Comparison of ENCODE assay signal across 2 worm cellular contexts in genomic region chrIII:11825654-11826053, ce11.
TF ChIP-seq lines count a peak whose summit lies in the region.

No protein-coding gene starts in this region.

TF ChIP-seq in whole organism, L2 larva, 48 proteins besides CTCF, POLR2A, EP300 and RAD21 (continued from another document):
- TF ChIP-seq fos-1 (tag; optimal IDR thresholded peaks at IDR 0.05; lab: Kevin White, UChicago) (peak; percentile 48), elt-1 (tag; optimal IDR thresholded peaks at IDR 0.05; lab: Kevin White, UChicago) (no peak), gmeb-1 (tag; optimal IDR thresholded peaks at IDR 0.05; lab: Kevin White, UChicago) (peak; percentile 35), nhr-10 (tag; optimal IDR thresholded peaks at IDR 0.05; lab: Kevin White, UChicago) (no peak), nhr-21 (tag; optimal IDR thresholded peaks at IDR 0.05; lab: Kevin White, UChicago) (no peak), C34F6.9 (tag; optimal IDR thresholded peaks at IDR 0.05; lab: Kevin White, UChicago) (peak; percentile 87), unc-39 (tag; optimal IDR thresholded peaks at IDR 0.05; lab: Kevin White, UChicago) (no peak), unc-62 (GFP tag; optimal IDR thresholded peaks at IDR 0.05; lab: Kevin White, UChicago) (no peak), R02D3.7 (tag; optimal IDR thresholded peaks at IDR 0.05; lab: Kevin White, UChicago) (no peak), crh-2 (tag; optimal IDR thresholded peaks at IDR 0.05; lab: Kevin White, UChicago) (peak; percentile 74), nhr-237 (tag; optimal IDR thresholded peaks at IDR 0.05; lab: Kevin White, UChicago) (no peak), ztf-11 (tag; optimal IDR thresholded peaks at IDR 0.05; lab: Kevin White, UChicago) (no peak), dmd-4 (tag; optimal IDR thresholded peaks at IDR 0.05; lab: Kevin White, UChicago) (no peak), nhr-11 (tag; optimal IDR thresholded peaks at IDR 0.05; lab: Kevin White, UChicago) (no peak), aly-2 (tag; optimal IDR thresholded peaks at IDR 0.05; lab: Kevin White, UChicago) (no peak), sem-4 (tag; optimal IDR thresholded peaks at IDR 0.05; lab: Kevin White, UChicago) (peak; percentile 84), skn-1 (tag; optimal IDR thresholded peaks at IDR 0.05; lab: Kevin White, UChicago) (no peak), ztf-4 (tag; optimal IDR thresholded peaks at IDR 0.05; lab: Kevin White, UChicago) (no peak), ama-1 (optimal IDR thresholded peaks at IDR 0.05; lab: Kevin White, UChicago) (no peak), unc-55 (GFP tag; optimal IDR thresholded peaks at IDR 0.05; lab: Kevin White, UChicago) (peak; percentile 85), mbf-1 (tag; optimal IDR thresholded peaks at IDR 0.05; lab: Kevin White, UChicago) (no peak), ceh-16 (tag; optimal IDR thresholded peaks at IDR 0.05; lab: Kevin White, UChicago) (no peak), blmp-1 (tag; optimal IDR thresholded peaks at IDR 0.05; lab: Kevin White, UChicago; ENCODE audit: insufficient read depth) (no peak), mab-5 (tag; optimal IDR thresholded peaks at IDR 0.05; lab: Kevin White, UChicago) (peak; percentile 22), ceh-82 (tag; optimal IDR thresholded peaks at IDR 0.05; lab: Kevin White, UChicago) (no peak)
TF ChIP-seq in whole organism, L2 larva: peak in this region for 18.

TF ChIP-seq in whole organism, L4 larva, 104 proteins besides CTCF, POLR2A, EP300 and RAD21 (continued from another document):
- TF ChIP-seq nhr-237 (tag; optimal IDR thresholded peaks at IDR 0.05; lab: Kevin White, UChicago) (no peak), unc-130 (GFP tag; optimal IDR thresholded peaks at IDR 0.05; lab: Kevin White, UChicago) (no peak), tra-1 (GFP tag; IDR thresholded peaks at IDR 0.05; lab: Robert Waterston, UW) (no peak), ceh-62 (tag; optimal IDR thresholded peaks at IDR 0.05; lab: Kevin White, UChicago) (no peak), arid-1 (GFP tag; conservative IDR thresholded peaks at IDR 0.05; lab: Robert Waterston, UW) (0 out of 2 replicates have a peak, but pooled peaks have one; percentile 42), nhr-77 (tag; optimal IDR thresholded peaks at IDR 0.05; lab: Kevin White, UChicago) (peak; percentile 36), Y5F2A.4 (GFP tag; optimal IDR thresholded peaks at IDR 0.05; lab: Kevin White, UChicago) (no peak), T20F7.1 (GFP tag; optimal IDR thresholded peaks at IDR 0.05; lab: Kevin White, UChicago) (no peak), lin-13 (GFP tag; optimal IDR thresholded peaks at IDR 0.05; lab: Kevin White, UChicago) (peak; percentile 76), php-3 (GFP tag; IDR thresholded peaks at IDR 0.05; lab: Robert Waterston, UW) (no peak), snpc-4 (tag; optimal IDR thresholded peaks at IDR 0.05; lab: Kevin White, UChicago) (no peak), lin-1 (GFP tag; IDR thresholded peaks at IDR 0.05; lab: Robert Waterston, UW) (no peak), unc-62 (GFP tag; optimal IDR thresholded peaks at IDR 0.05 in 1 of 2; lab: Kevin White, UChicago) (no peak), unc-62 (tag; optimal IDR thresholded peaks at IDR 0.05; lab: Kevin White, UChicago) (no peak), egl-27 (tag; optimal IDR thresholded peaks at IDR 0.05; lab: Kevin White, UChicago) (no peak), aly-2 (tag; optimal IDR thresholded peaks at IDR 0.05; lab: Kevin White, UChicago) (no peak), ama-1 (optimal IDR thresholded peaks at IDR 0.05; lab: Kevin White, UChicago) (no peak), madf-5 (GFP tag; IDR thresholded peaks at IDR 0.05; lab: Robert Waterston, UW) (no peak), mxl-2 (GFP tag; conservative IDR thresholded peaks at IDR 0.05; lab: Robert Waterston, UW) (no peak), skn-1 (tag; optimal IDR thresholded peaks at IDR 0.05; lab: Kevin White, UChicago) (no peak), attf-4 (tag; optimal IDR thresholded peaks at IDR 0.05; lab: Kevin White, UChicago) (no peak), nhr-41 (GFP tag; IDR thresholded peaks at IDR 0.05; lab: Robert Waterston, UW) (no peak), hlh-30 (tag; optimal IDR thresholded peaks at IDR 0.05; lab: Kevin White, UChicago; ENCODE audit: insufficient read depth) (peak; percentile 94), daf-8 (GFP tag; IDR thresholded peaks at IDR 0.05; lab: Robert Waterston, UW) (no peak), zip-11 (GFP tag; IDR thresholded peaks at IDR 0.05; lab: Robert Waterston, UW) (no peak), jun-1 (tag; optimal IDR thresholded peaks at IDR 0.05; lab: Kevin White, UChicago) (no peak), lsy-2 (tag; optimal IDR thresholded peaks at IDR 0.05; lab: Kevin White, UChicago) (peak in 1 of 2 experiments; percentile 87), Y75B8A.6 (GFP tag; IDR thresholded peaks at IDR 0.05; lab: Robert Waterston, UW) (no peak), lir-3 (tag; optimal IDR thresholded peaks at IDR 0.05; lab: Kevin White, UChicago) (no peak), ceh-82 (tag; optimal IDR thresholded peaks at IDR 0.05; lab: Kevin White, UChicago) (no peak), duxl-1 (tag; optimal IDR thresholded peaks at IDR 0.05; lab: Kevin White, UChicago; ENCODE audit: poor library complexity) (no peak), unc-39 (tag; optimal IDR thresholded peaks at IDR 0.05; lab: Kevin White, UChicago) (no peak), zip-2 (tag; optimal IDR thresholded peaks at IDR 0.05; lab: Kevin White, UChicago) (no peak), fkh-10 (GFP tag; optimal IDR thresholded peaks at IDR 0.05; lab: Kevin White, UChicago) (no peak), ceh-32 (tag; optimal IDR thresholded peaks at IDR 0.05; lab: Kevin White, UChicago; ENCODE audit: poor library complexity) (no peak), daf-16 (GFP tag; optimal IDR thresholded peaks at IDR 0.05; lab: Kevin White, UChicago) (no peak), daf-16 (tag; optimal IDR thresholded peaks at IDR 0.05; lab: Kevin White, UChicago) (peak; percentile 17), mxl-3 (GFP tag; optimal IDR thresholded peaks at IDR 0.05; lab: Kevin White, UChicago) (peak; percentile 91), hmg-1.1 (GFP tag; IDR thresholded peaks at IDR 0.05; lab: Robert Waterston, UW) (peak; percentile 49), nhr-48 (tag; optimal IDR thresholded peaks at IDR 0.05; lab: Kevin White, UChicago) (no peak), R02D3.7 (tag; optimal IDR thresholded peaks at IDR 0.05; lab: Kevin White, UChicago) (no peak), ceh-44 (GFP tag; IDR thresholded peaks at IDR 0.05; lab: Robert Waterston, UW) (no peak), nhr-111 (GFP tag; optimal IDR thresholded peaks at IDR 0.05; lab: Kevin White, UChicago) (no peak), dmd-6 (GFP tag; IDR thresholded peaks at IDR 0.05; lab: Robert Waterston, UW) (peak; percentile 21; the same call in 1 of the 2 replicates), hlh-11 (tag; optimal IDR thresholded peaks at IDR 0.05; lab: Kevin White, UChicago) (peak; percentile 67), lin-29 (GFP tag; IDR thresholded peaks at IDR 0.05; lab: Robert Waterston, UW) (no peak), ceh-20 (GFP tag; IDR thresholded peaks at IDR 0.05; lab: Robert Waterston, UW) (no peak), daf-19 (GFP tag; conservative IDR thresholded peaks at IDR 0.05; lab: Robert Waterston, UW) (no peak), lin-39 (tag; optimal IDR thresholded peaks at IDR 0.05; lab: Kevin White, UChicago) (no peak), spr-3 (GFP tag; optimal IDR thresholded peaks at IDR 0.05; lab: Kevin White, UChicago) (no peak), ces-1 (GFP tag; optimal IDR thresholded peaks at IDR 0.05; lab: Kevin White, UChicago) (no peak), gei-8 (GFP tag; optimal IDR thresholded peaks at IDR 0.05; lab: Kevin White, UChicago) (no peak), ZK546.5 (tag; optimal IDR thresholded peaks at IDR 0.05; lab: Kevin White, UChicago) (no peak), D1046.2 (GFP tag; IDR thresholded peaks at IDR 0.05; lab: Robert Waterston, UW) (no peak), daf-12 (tag; optimal IDR thresholded peaks at IDR 0.05; lab: Kevin White, UChicago) (no peak), nhr-42 (GFP tag; IDR thresholded peaks at IDR 0.05; lab: Robert Waterston, UW) (no peak), lin-15B (tag; optimal IDR thresholded peaks at IDR 0.05; lab: Kevin White, UChicago) (no peak), cey-2 (tag; optimal IDR thresholded peaks at IDR 0.05; lab: Kevin White, UChicago; ENCODE audit: borderline replicate concordance, insufficient read depth) (no peak), rbr-2 (tag; optimal IDR thresholded peaks at IDR 0.05; lab: Kevin White, UChicago) (peak; percentile 69), spr-1 (tag; optimal IDR thresholded peaks at IDR 0.05; lab: Kevin White, UChicago) (no peak), zfp-3 (GFP tag; conservative IDR thresholded peaks at IDR 0.05; lab: Robert Waterston, UW) (no peak), nhr-76 (tag; optimal IDR thresholded peaks at IDR 0.05; lab: Kevin White, UChicago) (no peak), hif-1 (tag; optimal IDR thresholded peaks at IDR 0.05; lab: Kevin White, UChicago) (peak in 1 of 2 experiments; percentile 46), sdz-12 (GFP tag; optimal IDR thresholded peaks at IDR 0.05; lab: Kevin White, UChicago) (no peak), F44E2.7 (GFP tag; IDR thresholded peaks at IDR 0.05; lab: Robert Waterston, UW) (no peak), nhr-25 (tag; optimal IDR thresholded peaks at IDR 0.05; lab: Kevin White, UChicago; ENCODE audit: borderline replicate concordance, insufficient read depth) (no peak), Y48G9A.11 (GFP tag; IDR thresholded peaks at IDR 0.05; lab: Robert Waterston, UW) (no peak), F37D6.2 (tag; optimal IDR thresholded peaks at IDR 0.05; lab: Kevin White, UChicago) (no peak), ztf-7 (tag; optimal IDR thresholded peaks at IDR 0.05; lab: Kevin White, UChicago) (no peak), madf-9 (GFP tag; conservative IDR thresholded peaks at IDR 0.05; lab: Robert Waterston, UW) (no peak), ztf-11 (tag; optimal IDR thresholded peaks at IDR 0.05; lab: Kevin White, UChicago) (no peak), dve-1 (tag; optimal IDR thresholded peaks at IDR 0.05; lab: Kevin White, UChicago; ENCODE audit: insufficient read depth) (peak; percentile 20), F10B5.3 (tag; optimal IDR thresholded peaks at IDR 0.05; lab: Kevin White, UChicago) (no peak), egl-43 (GFP tag; IDR thresholded peaks at IDR 0.05; lab: Robert Waterston, UW) (no peak), nhr-6 (tag; optimal IDR thresholded peaks at IDR 0.05; lab: Kevin White, UChicago) (peak; percentile 42), nhr-28 (tag; optimal IDR thresholded peaks at IDR 0.05; lab: Kevin White, UChicago) (peak; percentile 56), T26A8.4 (GFP tag; IDR thresholded peaks at IDR 0.05; lab: Robert Waterston, UW) (no peak), set-16 (GFP tag; IDR thresholded peaks at IDR 0.05; lab: Robert Waterston, UW) (no peak), pqm-1 (tag; optimal IDR thresholded peaks at IDR 0.05; lab: Kevin White, UChicago) (no peak), mdt-29 (GFP tag; IDR thresholded peaks at IDR 0.05; lab: Robert Waterston, UW) (no peak), dpl-1 (GFP tag; optimal IDR thresholded peaks at IDR 0.05; lab: Kevin White, UChicago) (peak; percentile 64), zfp-2 (tag; optimal IDR thresholded peaks at IDR 0.05; lab: Kevin White, UChicago) (no peak)
